Worm (Caenorhabditis elegans): ENCODE results near the gene Y39C12A.9.

Gene Y39C12A.9

ce11 chrIV:12244706-12245105 is 14.3 kb downstream of the Y39C12A.9 start, which contains the start of gene sre-15:
Gene sre-15 (minus strand): TSS chrIV:12244806.
- no peak for TF ChIP-seq zag-1 (tag; optimal IDR thresholded peaks at IDR 0.05)
- TF ChIP-seq unc-62 (GFP tag; optimal IDR thresholded peaks at IDR 0.05), result no peak
- no peak for TF ChIP-seq mdl-1 (tag; optimal IDR thresholded peaks at IDR 0.05)
- TF ChIP-seq pha-4 (tag; optimal IDR thresholded peaks at IDR 0.05), result no peak
- TF ChIP-seq ztf-11 (tag; optimal IDR thresholded peaks at IDR 0.05), result no peak
- no peak for TF ChIP-seq eor-1 (tag; optimal IDR thresholded peaks at IDR 0.05)

- TF ChIP-seq daf-12 (tag; optimal IDR thresholded peaks at IDR 0.05), result no peak
- no peak for TF ChIP-seq zag-1 (tag; optimal IDR thresholded peaks at IDR 0.05)
- no peak for TF ChIP-seq tbx-2 (tag; optimal IDR thresholded peaks at IDR 0.05)
Observed at ce11 chrIV:12238851-12239250, 20.2 kb downstream of the Y39C12A.9 start, which contains the start of gene sre-19. Gene sre-19 (minus strand): TSS chrIV:12238951.

DNA sequence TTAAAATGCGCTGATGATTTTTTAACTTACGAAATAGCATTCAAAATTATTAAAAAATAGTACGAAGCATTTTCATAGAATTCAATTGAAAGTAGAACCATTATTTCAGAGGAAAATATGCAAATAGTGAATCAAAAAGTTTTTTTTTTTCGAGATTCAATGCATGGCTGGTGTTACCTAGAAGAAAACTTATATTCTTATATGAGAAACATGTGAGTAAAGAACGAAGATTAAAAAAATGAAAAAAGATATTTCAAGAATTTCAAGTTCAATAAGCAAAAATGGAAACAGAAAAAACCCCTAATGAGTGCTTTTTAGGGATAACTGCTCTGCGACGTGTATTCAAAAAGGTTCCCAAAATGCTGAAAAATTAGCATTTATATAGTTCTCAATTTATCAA is 23.0 kb downstream of the Y39C12A.9 start, which contains the start of gene sre-16:
TSS of gene sre-16 (minus strand) at position 101 of the 400 bp plus-strand sequence.
- TF ChIP-seq fkh-2 (tag; optimal IDR thresholded peaks at IDR 0.05) (no peak), ztf-4 (tag; optimal IDR thresholded peaks at IDR 0.05) (no peak), tbx-2 (tag; optimal IDR thresholded peaks at IDR 0.05) (no peak), egl-5 (tag; optimal IDR thresholded peaks at IDR 0.05) (no peak), ceh-16 (tag; optimal IDR thresholded peaks at IDR 0.05) (no peak), skn-1 (tag; optimal IDR thresholded peaks at IDR 0.05) (no peak), snpc-4 (tag; optimal IDR thresholded peaks at IDR 0.05) (no peak), nhr-76 (tag; optimal IDR thresholded peaks at IDR 0.05) (no peak), nhr-43 (tag; optimal IDR thresholded peaks at IDR 0.05; ENCODE audit: poor library complexity, severe bottlenecking) (no peak), ZK546.5 (tag; optimal IDR thresholded peaks at IDR 0.05) (no peak)

DNA sequence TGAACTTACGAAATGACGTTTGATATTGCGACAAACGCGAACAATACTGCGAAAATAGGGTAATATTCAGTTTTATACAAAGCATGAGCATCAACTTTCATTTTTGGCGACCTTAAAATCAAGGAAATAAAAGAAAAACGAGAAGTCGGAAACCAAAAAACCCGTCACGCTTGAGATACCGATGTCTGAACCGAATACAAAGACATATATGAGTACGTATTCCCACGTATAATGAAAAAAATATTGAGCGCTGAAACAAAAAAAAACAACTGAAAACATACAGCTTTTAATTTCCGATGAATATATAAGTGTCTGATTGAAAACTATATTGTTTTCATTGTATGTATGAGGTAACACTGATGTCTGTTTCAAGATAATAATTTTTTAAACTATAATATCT is 29.3 kb downstream of the Y39C12A.9 start, which contains the start of gene sre-18:
TSS of gene sre-18 (minus strand) at position 101 of the 400 bp plus-strand sequence.
- TF ChIP-seq lsy-12 (tag; optimal IDR thresholded peaks at IDR 0.05), result no peak
- no peak for TF ChIP-seq jun-1 (tag; optimal IDR thresholded peaks at IDR 0.05)
- TF ChIP-seq elt-1 (tag; optimal IDR thresholded peaks at IDR 0.05), result no peak
- TF ChIP-seq unc-62 (GFP tag; optimal IDR thresholded peaks at IDR 0.05), result no peak
- TF ChIP-seq nhr-11 (tag; optimal IDR thresholded peaks at IDR 0.05), result no peak

- no peak for TF ChIP-seq R02D3.7 (tag; optimal IDR thresholded peaks at IDR 0.05)
- no peak for TF ChIP-seq sea-2 (GFP tag; optimal IDR thresholded peaks at IDR 0.05)
- no peak for TF ChIP-seq eor-1 (tag; optimal IDR thresholded peaks at IDR 0.05)
- no peak for TF ChIP-seq nhr-43 (tag; optimal IDR thresholded peaks at IDR 0.05; ENCODE audit: poor library complexity, severe bottlenecking)
- TF ChIP-seq ztf-4 (tag; optimal IDR thresholded peaks at IDR 0.05), result no peak
- TF ChIP-seq nhr-12 (tag; optimal IDR thresholded peaks at IDR 0.05), result no peak
- no peak for TF ChIP-seq zag-1 (tag; optimal IDR thresholded peaks at IDR 0.05)
- no peak for TF ChIP-seq ztf-11 (tag; optimal IDR thresholded peaks at IDR 0.05)
- TF ChIP-seq daf-12 (tag; optimal IDR thresholded peaks at IDR 0.05), result no peak
- no peak for TF ChIP-seq nhr-67 (tag; optimal IDR thresholded peaks at IDR 0.05)
- no peak for TF ChIP-seq lsy-12 (tag; optimal IDR thresholded peaks at IDR 0.05)
- TF ChIP-seq nhr-25 (tag; optimal IDR thresholded peaks at IDR 0.05), result no peak
- TF ChIP-seq ceh-16 (tag; optimal IDR thresholded peaks at IDR 0.05), result no peak
- no peak for TF ChIP-seq fos-1 (tag; optimal IDR thresholded peaks at IDR 0.05)
- TF ChIP-seq ceh-82 (tag; optimal IDR thresholded peaks at IDR 0.05), result no peak
Observed at ce11 chrIV:12227012-12227411, 32.0 kb downstream of the Y39C12A.9 start, which contains the start of gene mlt-3. Gene mlt-3 (minus strand): TSS chrIV:12227112.

DNA sequence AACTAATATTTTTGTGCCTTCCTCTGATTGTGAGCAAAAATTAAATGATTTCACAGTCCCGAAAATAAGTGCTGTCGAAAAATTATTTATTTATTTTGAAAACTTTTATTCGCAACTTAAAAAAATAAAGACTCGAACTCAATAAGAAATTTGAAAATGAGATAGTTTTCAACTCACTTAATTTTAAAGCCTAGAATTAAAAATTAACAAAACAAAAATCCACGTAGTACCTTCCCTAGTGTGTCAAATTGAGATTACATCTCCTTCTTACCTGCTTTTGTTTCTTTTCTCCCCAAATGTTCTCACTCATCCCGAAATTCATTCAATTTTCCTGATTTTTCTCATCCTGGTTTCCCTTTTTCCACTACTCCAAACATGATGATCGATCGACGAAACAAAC is 39.7 kb downstream of the Y39C12A.9 start, which contains the start of gene F35G2.5:
TSS of gene F35G2.5 (plus strand) at position 301 of the 400 bp plus-strand sequence.
- no peak for TF ChIP-seq elt-1 (tag; optimal IDR thresholded peaks at IDR 0.05)
- no peak for TF ChIP-seq eor-1 (tag; optimal IDR thresholded peaks at IDR 0.05)
- no peak for TF ChIP-seq elt-2 (tag; optimal IDR thresholded peaks at IDR 0.05)
- TF ChIP-seq skn-1 (tag; optimal IDR thresholded peaks at IDR 0.05), result no peak
- no peak for TF ChIP-seq nhr-237 (tag; optimal IDR thresholded peaks at IDR 0.05)
- no peak for TF ChIP-seq ceh-9 (tag; optimal IDR thresholded peaks at IDR 0.05)
- no peak for TF ChIP-seq aly-2 (tag; optimal IDR thresholded peaks at IDR 0.05)
- TF ChIP-seq daf-12 (tag; optimal IDR thresholded peaks at IDR 0.05), result no peak
- TF ChIP-seq ceh-82 (tag; optimal IDR thresholded peaks at IDR 0.05), result no peak
- no peak for TF ChIP-seq egl-5 (tag; optimal IDR thresholded peaks at IDR 0.05)
- TF ChIP-seq ceh-28 (tag; optimal IDR thresholded peaks at IDR 0.05), result no peak
- TF ChIP-seq elt-3 (tag; optimal IDR thresholded peaks at IDR 0.05), result no peak
- TF ChIP-seq jun-1 (tag; optimal IDR thresholded peaks at IDR 0.05), result no peak
- no peak for TF ChIP-seq nhr-43 (tag; optimal IDR thresholded peaks at IDR 0.05; ENCODE audit: poor library complexity, severe bottlenecking)
- no peak for TF ChIP-seq fkh-2 (tag; optimal IDR thresholded peaks at IDR 0.05)

Measured in whole organism, L3 larva.